Fruit fly (Drosophila melanogaster): ENCODE data around the gene CG5276.

CG5276 gene

dm6 chr3R:11409667-11410137, 21.8 kb upstream of the CG5276 start, which contains the start of the genes mgr and Irbp (continued):
- TF ChIP-seq Jarid2 (GFP tag; optimal IDR thresholded peaks at IDR 0.05): peak; percentile 32
- peak; percentile 78 for TF ChIP-seq CG43689 (GFP tag; IDR thresholded peaks at IDR 0.05)
- TF ChIP-seq CG32767 (GFP tag; IDR thresholded peaks at IDR 0.05): peak; percentile 87
- TF ChIP-seq trh (GFP tag; optimal IDR thresholded peaks at IDR 0.05): peak; percentile 73
- peak; percentile 95 for TF ChIP-seq ci (GFP tag; IDR thresholded peaks at IDR 0.05)
- TF ChIP-seq seq (GFP tag; IDR thresholded peaks at IDR 0.05): peak; percentile 93
- no peak for TF ChIP-seq ab (GFP tag; optimal IDR thresholded peaks at IDR 0.05)
- peak; percentile 83 for TF ChIP-seq CG3065 (GFP tag; optimal IDR thresholded peaks at IDR 0.05)
- peak; percentile 90 for TF ChIP-seq Scr (GFP tag; IDR thresholded peaks at IDR 0.05; ENCODE audit: partially characterized antibody)
- peak; percentile 86 for TF ChIP-seq Doc3 (GFP tag; IDR thresholded peaks at IDR 0.05; ENCODE audit: partially characterized antibody)
- peak; percentile 83 for TF ChIP-seq vnd (GFP tag; IDR thresholded peaks at IDR 0.05; ENCODE audit: partially characterized antibody)
- peak; percentile 92 for TF ChIP-seq CG9817 (tag; optimal IDR thresholded peaks at IDR 0.05)
- peak; percentile 91 for TF ChIP-seq CG15601 (tag; optimal IDR thresholded peaks at IDR 0.05)
- TF ChIP-seq CG8388 (GFP tag; optimal IDR thresholded peaks at IDR 0.05): peak; percentile 91
- no peak for TF ChIP-seq CG4282 (GFP tag; optimal IDR thresholded peaks at IDR 0.05)
- TF ChIP-seq Sox102F (GFP tag; optimal IDR thresholded peaks at IDR 0.05): peak; percentile 94
- peak; percentile 11 for TF ChIP-seq CG15479 (GFP tag; optimal IDR thresholded peaks at IDR 0.05)
- TF ChIP-seq crol (GFP tag; IDR thresholded peaks at IDR 0.05): peak; percentile 68
- TF ChIP-seq CG12155 (GFP tag; optimal IDR thresholded peaks at IDR 0.05): peak; percentile 87
- TF ChIP-seq BEAF-32 (GFP tag; optimal IDR thresholded peaks at IDR 0.05): peak; percentile 75
- peak; percentile 50 for TF ChIP-seq Hsf (GFP tag; optimal IDR thresholded peaks at IDR 0.05)
- peak; percentile 92 for TF ChIP-seq Hr3 (GFP tag; optimal IDR thresholded peaks at IDR 0.05)
- no peak for TF ChIP-seq maf-S (GFP tag; optimal IDR thresholded peaks at IDR 0.05)
- TF ChIP-seq rib (GFP tag; IDR thresholded peaks at IDR 0.05): peak; percentile 94
- TF ChIP-seq CG10321 (GFP tag; IDR thresholded peaks at IDR 0.05): peak; percentile 76
- TF ChIP-seq gcm (GFP tag; optimal IDR thresholded peaks at IDR 0.05): peak; percentile 93
- TF ChIP-seq sna (GFP tag; IDR thresholded peaks at IDR 0.05; ENCODE audit: partially characterized antibody): peak; percentile 88
- peak; percentile 86 for TF ChIP-seq bigmax (GFP tag; optimal IDR thresholded peaks at IDR 0.05)
- TF ChIP-seq ftz-f1 (GFP tag; optimal IDR thresholded peaks at IDR 0.05): peak; percentile 23
- TF ChIP-seq shn (GFP tag; optimal IDR thresholded peaks at IDR 0.05): no peak
- peak in 1 of 2 experiments; percentile 14 for TF ChIP-seq Pdp1 (GFP tag; optimal IDR thresholded peaks at IDR 0.05)
- peak; percentile 88 for TF ChIP-seq gce (GFP tag; IDR thresholded peaks at IDR 0.05)
- TF ChIP-seq odd (GFP tag; optimal IDR thresholded peaks at IDR 0.05): peak; percentile 81
- TF ChIP-seq Rfx (GFP tag; IDR thresholded peaks at IDR 0.05): peak; percentile 97
- no peak for TF ChIP-seq luna (GFP tag; optimal IDR thresholded peaks at IDR 0.05)
- TF ChIP-seq knrl (GFP tag; IDR thresholded peaks at IDR 0.05; ENCODE audit: partially characterized antibody): peak; percentile 91
- no peak for TF ChIP-seq her (GFP tag; optimal IDR thresholded peaks at IDR 0.05)
- TF ChIP-seq ara (GFP tag; IDR thresholded peaks at IDR 0.05): peak; percentile 95
- peak; percentile 83 for TF ChIP-seq CG11560 (tag; IDR thresholded peaks at IDR 0.05)
- TF ChIP-seq Hey (tag; optimal IDR thresholded peaks at IDR 0.05): no peak
- peak; percentile 25 for TF ChIP-seq CG16863 (GFP tag; optimal IDR thresholded peaks at IDR 0.05)
- peak; percentile 46 for TF ChIP-seq CHES-1-like (GFP tag; optimal IDR thresholded peaks at IDR 0.05)
- no peak for TF ChIP-seq CG12744 (GFP tag; optimal IDR thresholded peaks at IDR 0.05)
- TF ChIP-seq CG12391 (tag; optimal IDR thresholded peaks at IDR 0.05): peak; percentile 97
- peak; percentile 94 for TF ChIP-seq CG13424 (tag; optimal IDR thresholded peaks at IDR 0.05)
- no peak for TF ChIP-seq CG9876 (GFP tag; optimal IDR thresholded peaks at IDR 0.05)
- peak in 1 of 2 experiments; percentile 56 for TF ChIP-seq crp (GFP tag; optimal IDR thresholded peaks at IDR 0.05)
- TF ChIP-seq dysf (GFP tag; IDR thresholded peaks at IDR 0.05): peak; percentile 93
- no peak for TF ChIP-seq da (GFP tag; optimal IDR thresholded peaks at IDR 0.05)
- TF ChIP-seq Fer3 (tag; optimal IDR thresholded peaks at IDR 0.05): peak; percentile 93

Measured in whole organism, embryonic.